Fruit fly (Drosophila melanogaster): ENCODE results near the gene Apl.

The Apl gene

DNA sequence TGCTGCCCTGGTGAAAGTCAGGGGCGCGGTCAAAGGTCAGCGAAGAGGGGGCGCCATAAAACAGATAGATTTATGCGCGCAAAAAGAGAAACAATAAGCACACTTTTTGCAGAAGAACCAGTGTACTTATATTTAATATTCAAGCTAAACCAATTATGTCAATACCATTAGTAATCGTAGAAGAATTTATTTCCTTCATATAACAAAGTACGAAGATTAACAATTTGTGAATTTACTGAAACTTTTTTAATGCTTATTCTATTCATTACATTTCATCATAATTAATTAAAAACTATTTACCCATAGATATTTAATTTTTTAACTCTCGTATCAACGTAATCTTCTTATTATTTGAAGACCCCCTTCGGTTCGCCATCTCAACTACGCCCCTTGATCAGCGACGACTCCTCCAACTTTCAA, 47.1 kb downstream of the Apl start (continued):
- no peak for TF ChIP-seq CG3726 (GFP tag; IDR thresholded peaks at IDR 0.05)
- peak; percentile 92 for TF ChIP-seq CG18262 (tag; optimal IDR thresholded peaks at IDR 0.05)
- no peak for TF ChIP-seq Hmr (GFP tag; optimal IDR thresholded peaks at IDR 0.05)
- no peak for TF ChIP-seq CG4404 (GFP tag; IDR thresholded peaks at IDR 0.05)
- no peak for TF ChIP-seq CG4730 (GFP tag; IDR thresholded peaks at IDR 0.05)
- TF ChIP-seq CG10209 (GFP tag; optimal IDR thresholded peaks at IDR 0.05), result peak; percentile 55
- peak; percentile 6; the same call in 1 of the 2 replicates for TF ChIP-seq sens-2 (GFP tag; IDR thresholded peaks at IDR 0.05)
- TF ChIP-seq CG15479 (GFP tag; optimal IDR thresholded peaks at IDR 0.05), result no peak
- no peak for TF ChIP-seq pita (GFP tag; optimal IDR thresholded peaks at IDR 0.05)
- TF ChIP-seq zen (tag; optimal IDR thresholded peaks at IDR 0.05), result no peak
- no peak for TF ChIP-seq Hr39 (optimal IDR thresholded peaks at IDR 0.05)
- peak; percentile 20 for TF ChIP-seq CG8944 (GFP tag; optimal IDR thresholded peaks at IDR 0.05)
- TF ChIP-seq run (tag; optimal IDR thresholded peaks at IDR 0.05), result peak; percentile 11
- peak; percentile 7 for TF ChIP-seq lab (GFP tag; optimal IDR thresholded peaks at IDR 0.05)
- no peak for TF ChIP-seq D (optimal IDR thresholded peaks at IDR 0.05)
- TF ChIP-seq D (GFP tag; optimal IDR thresholded peaks at IDR 0.05), result peak; percentile 80
- TF ChIP-seq pb (GFP tag; optimal IDR thresholded peaks at IDR 0.05), result no peak
- TF ChIP-seq CG13624 (GFP tag; optimal IDR thresholded peaks at IDR 0.05), result no peak
- peak; percentile 44 for TF ChIP-seq ssp (GFP tag; IDR thresholded peaks at IDR 0.05)
- TF ChIP-seq CG12659 (GFP tag; optimal IDR thresholded peaks at IDR 0.05), result peak; percentile 57
- TF ChIP-seq CG8388 (GFP tag; optimal IDR thresholded peaks at IDR 0.05), result peak; percentile 78
- TF ChIP-seq sc (optimal IDR thresholded peaks at IDR 0.05), result no peak
- peak; percentile 72 for TF ChIP-seq sc (GFP tag; optimal IDR thresholded peaks at IDR 0.05)
- peak; percentile 49 for TF ChIP-seq pum (GFP tag; optimal IDR thresholded peaks at IDR 0.05)
- TF ChIP-seq H15 (GFP tag; IDR thresholded peaks at IDR 0.05), result 0 out of 3 replicates have a peak, but pooled peaks have one; percentile 30
- TF ChIP-seq CG18599 (GFP tag; optimal IDR thresholded peaks at IDR 0.05), result peak; percentile 25
- TF ChIP-seq CG10274 (GFP tag; optimal IDR thresholded peaks at IDR 0.05), result no peak
- no peak for TF ChIP-seq caup (GFP tag; optimal IDR thresholded peaks at IDR 0.05; ENCODE audit: severe bottlenecking)
- TF ChIP-seq gce (GFP tag; IDR thresholded peaks at IDR 0.05), result 0 out of 3 replicates have a peak, but pooled peaks have one; percentile 19
- TF ChIP-seq ewg (GFP tag; optimal IDR thresholded peaks at IDR 0.05), result peak; percentile 69
- TF ChIP-seq CG10366 (GFP tag; IDR thresholded peaks at IDR 0.05), result no peak
- TF ChIP-seq CG12071 (GFP tag; optimal IDR thresholded peaks at IDR 0.05), result no peak
- TF ChIP-seq lmd (GFP tag; IDR thresholded peaks at IDR 0.05), result peak; percentile 51; the same call in 1 of the 2 replicates
- TF ChIP-seq wek (GFP tag; optimal IDR thresholded peaks at IDR 0.05), result no peak
- no peak for TF ChIP-seq Ets65A (GFP tag)
- no peak for TF ChIP-seq CG13287 (GFP tag; IDR thresholded peaks at IDR 0.05; ENCODE audit: partially characterized antibody)
- peak; percentile 62 for TF ChIP-seq CG17359 (tag; optimal IDR thresholded peaks at IDR 0.05)
- peak in 1 of 2 experiments; percentile 2 for TF ChIP-seq Pdp1 (GFP tag; optimal IDR thresholded peaks at IDR 0.05)
- TF ChIP-seq CG13123 (GFP tag; optimal IDR thresholded peaks at IDR 0.05), result no peak
- no peak for TF ChIP-seq crc (GFP tag; optimal IDR thresholded peaks at IDR 0.05)
- TF ChIP-seq dm (GFP tag; optimal IDR thresholded peaks at IDR 0.05), result no peak
- TF ChIP-seq CG32532 (GFP tag; IDR thresholded peaks at IDR 0.05), result no peak
- TF ChIP-seq CG2875 (GFP tag; optimal IDR thresholded peaks at IDR 0.05), result peak; percentile 63
- no peak for TF ChIP-seq ash1 (GFP tag; optimal IDR thresholded peaks at IDR 0.05)
- TF ChIP-seq usp (GFP tag; optimal IDR thresholded peaks at IDR 0.05), result no peak
- no peak for TF ChIP-seq CG2199 (GFP tag; IDR thresholded peaks at IDR 0.05)
- TF ChIP-seq CG9797 (GFP tag; optimal IDR thresholded peaks at IDR 0.05), result no peak
- TF ChIP-seq pnt (GFP tag; optimal IDR thresholded peaks at IDR 0.05), result peak; percentile 30
- TF ChIP-seq CG15601 (tag; optimal IDR thresholded peaks at IDR 0.05), result peak; percentile 78
- no peak for TF ChIP-seq CG11560 (tag; IDR thresholded peaks at IDR 0.05)
- TF ChIP-seq CG7928 (GFP tag; optimal IDR thresholded peaks at IDR 0.05), result no peak
- TF ChIP-seq CG18011 (GFP tag; optimal IDR thresholded peaks at IDR 0.05), result no peak

Data from whole organism, embryonic.